Fruit fly (Drosophila melanogaster) whole organism: ENCODE measurements around the gene BBS5.

Experiments
- CG8478 ChIP-seq: fragments of >200 bp; optimal IDR thresholded peaks from 2 replicates; lab custom pipeline; 2018; ENCODE audit warnings: inconsistent platforms
- Dll ChIP-seq: fragments of >200 bp; optimal IDR thresholded peaks from 2 replicates; lab custom pipeline; 2017
- pan ChIP-seq: fragments of >200 bp; optimal IDR thresholded peaks from 2 replicates; lab custom pipeline; 2017
- psq ChIP-seq: fragments of >200 bp; optimal IDR thresholded peaks from 2 replicates; lab custom pipeline; 2017
- usp ChIP-seq: fragments of >200 bp; optimal IDR thresholded peaks from 2 replicates; lab custom pipeline; 2017; ENCODE audit warnings: missing biosample characterization, missing genetic modification characterization, mixed read lengths

- TF ChIP-seq psq (lab: Kevin White, UChicago) (no peak), usp (GFP tag; lab: Kevin White, UChicago) (no peak), Dll (no peak), pan (no peak), CG8478 (no peak)
Observed at dm6 chr3R:4780262-4780661, 35.9 kb upstream of the BBS5 start, which contains the start of gene CG14655.
